Worm (Caenorhabditis elegans) whole organism, midembryonic: ENCODE results near the gene clc-12.

Source experiments
- T22C8.4 ChIP-seq: fragments of 200-800 bp; sonication (Bioruptor generic); IDR thresholded peaks from 2 replicates; pipeline ENCODE4 v1.3.6; 2022; ENCODE audit warnings: missing genetic modification characterization, missing compliant biosample characterization
- cog-1 ChIP-seq: sonication (generic microtip); optimal IDR thresholded peaks from 2 replicates; lab custom pipeline; 2016; ENCODE audit warnings: missing genetic modification characterization, missing compliant biosample characterization
- flt-1 ChIP-seq: fragments of 200-800 bp; sonication (Bioruptor generic); IDR thresholded peaks from 2 replicates; pipeline ENCODE4 v1.3.6; 2022; ENCODE audit warnings: missing genetic modification characterization, missing compliant biosample characterization
- klf-2 ChIP-seq: fragments of 200-800 bp; sonication (Bioruptor generic); conservative IDR thresholded peaks from 2 replicates; pipeline ENCODE4 v1.3.6; 2022; ENCODE audit warnings: missing genetic modification reagents, missing genetic modification characterization, missing compliant biosample characterization
- med-1 ChIP-seq: sonication (generic microtip); optimal IDR thresholded peaks from 2 replicates; lab custom pipeline; 2017; ENCODE audit warnings: missing genetic modification characterization, mild to moderate bottlenecking, missing compliant biosample characterization, antibody characterized with exemption, missing genetic modification reagents; ENCODE audit not compliant: insufficient read depth
- ref-1 ChIP-seq: fragments of 200-800 bp; sonication (Bioruptor generic); conservative IDR thresholded peaks from 2 replicates; pipeline ENCODE4 v1.3.6; 2022; ENCODE audit warnings: missing genetic modification reagents, missing genetic modification characterization, missing compliant biosample characterization
- tab-1 ChIP-seq: fragments of 200-800 bp; sonication (Bioruptor generic); IDR thresholded peaks from 2 replicates; pipeline ENCODE4 v1.3.6; 2022; ENCODE audit warnings: missing genetic modification characterization, missing compliant biosample characterization
- ztf-23 ChIP-seq: fragments of 200-800 bp; sonication (Bioruptor generic); IDR thresholded peaks from 2 replicates; pipeline ENCODE4 v1.3.6; 2022; ENCODE audit warnings: missing genetic modification reagents, missing genetic modification characterization, missing compliant biosample characterization
- ztf-29 ChIP-seq: fragments of 200-800 bp; sonication (Bioruptor generic); IDR thresholded peaks from 2 replicates; pipeline ENCODE4 v1.3.6; 2022; ENCODE audit warnings: missing genetic modification reagents, missing genetic modification characterization, missing compliant biosample characterization

clc-12 gene

DNA sequence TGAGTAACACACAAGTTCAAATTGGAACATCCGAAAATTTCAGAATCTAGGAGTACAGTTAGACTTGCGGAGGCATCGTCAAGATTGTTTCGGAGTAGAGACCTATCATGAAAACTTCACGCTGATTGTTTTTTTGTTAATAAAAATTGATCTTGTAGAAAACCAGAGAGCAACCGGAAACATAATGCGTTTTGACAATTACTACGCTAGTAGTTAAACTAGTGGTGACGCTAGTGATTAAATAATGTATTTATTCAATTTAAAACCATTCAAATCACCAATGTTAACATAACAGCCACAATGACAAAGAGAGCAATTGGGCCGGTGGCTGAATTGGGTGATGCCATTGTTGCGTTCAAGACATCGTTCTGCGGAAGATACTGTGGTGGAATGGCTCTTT is 10.5 kb upstream of the clc-12 start, which contains the start of gene F49H6.17:
F49H6.17 (plus strand) TSS at position 301 of the 400 bp plus-strand sequence.
- TF ChIP-seq T22C8.4 (GFP tag; lab: Robert Waterston, UW): no peak
- no peak for TF ChIP-seq tab-1
- no peak for TF ChIP-seq flt-1 (GFP tag; lab: Robert Waterston, UW)
- no peak for TF ChIP-seq ztf-23 (GFP tag; lab: Robert Waterston, UW)
- no peak for TF ChIP-seq cog-1 (tag; lab: Kevin White, UChicago)
- no peak for TF ChIP-seq ref-1 (GFP tag; lab: Robert Waterston, UW)
- no peak for TF ChIP-seq ztf-29
- TF ChIP-seq med-1 (GFP tag; lab: Kevin White, UChicago): no peak
- no peak for TF ChIP-seq klf-2

DNA sequence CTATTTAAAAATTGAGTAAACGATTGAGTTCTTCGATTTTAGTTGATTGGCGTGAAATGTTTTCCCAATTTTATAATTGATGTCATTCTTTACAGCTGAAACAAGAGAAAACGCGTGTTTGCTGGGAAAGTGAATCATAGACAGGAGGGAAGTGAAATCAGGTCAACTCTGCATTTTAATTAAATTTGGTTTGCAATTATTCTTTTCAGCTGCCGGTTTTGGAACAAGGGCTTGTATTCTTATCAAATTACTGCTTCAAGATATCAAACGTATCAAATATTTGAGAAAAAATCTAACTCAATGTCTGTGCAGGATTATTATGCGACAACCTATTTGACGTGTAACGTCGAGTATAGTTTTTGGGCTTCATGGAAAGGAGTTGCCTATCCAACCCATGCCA is 7.6 kb upstream of the clc-12 start, which contains the start of gene srh-97:
srh-97 (plus strand) TSS at position 301 of the 400 bp plus-strand sequence.
- no peak for TF ChIP-seq T22C8.4 (GFP tag; lab: Robert Waterston, UW)
- TF ChIP-seq ztf-29: no peak
- TF ChIP-seq klf-2: no peak

DNA sequence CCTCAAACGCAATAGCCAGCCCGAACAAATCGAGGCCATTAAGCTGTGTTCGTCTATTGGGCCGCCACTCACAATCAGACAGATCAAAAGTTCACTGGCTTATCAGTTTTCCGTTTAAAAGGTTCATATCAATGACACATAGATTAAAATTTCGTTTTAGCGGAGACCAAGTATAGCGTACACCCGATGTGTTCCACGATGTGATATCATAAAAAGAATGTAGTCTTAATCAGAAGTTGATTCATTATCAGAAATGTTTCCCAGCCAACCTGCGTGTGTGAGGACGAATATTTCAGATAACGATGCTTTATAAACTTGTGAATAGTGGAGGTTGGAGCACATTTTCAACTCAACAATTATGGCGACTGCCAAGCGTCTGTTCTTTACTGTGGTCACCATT is 4.9 kb upstream of the clc-12 start, which contains the start of gene clc-13:
clc-13 (plus strand) TSS at position 359 of the 400 bp plus-strand sequence.
- TF ChIP-seq T22C8.4 (GFP tag; lab: Robert Waterston, UW): no peak
- no peak for TF ChIP-seq ref-1 (GFP tag; lab: Robert Waterston, UW)
- no peak for TF ChIP-seq tab-1
- TF ChIP-seq flt-1 (GFP tag; lab: Robert Waterston, UW): no peak
- no peak for TF ChIP-seq med-1 (GFP tag; lab: Kevin White, UChicago)
- no peak for TF ChIP-seq ztf-23 (GFP tag; lab: Robert Waterston, UW)
- TF ChIP-seq klf-2: no peak
- TF ChIP-seq ztf-29: no peak
- TF ChIP-seq cog-1 (tag; lab: Kevin White, UChicago): no peak

DNA sequence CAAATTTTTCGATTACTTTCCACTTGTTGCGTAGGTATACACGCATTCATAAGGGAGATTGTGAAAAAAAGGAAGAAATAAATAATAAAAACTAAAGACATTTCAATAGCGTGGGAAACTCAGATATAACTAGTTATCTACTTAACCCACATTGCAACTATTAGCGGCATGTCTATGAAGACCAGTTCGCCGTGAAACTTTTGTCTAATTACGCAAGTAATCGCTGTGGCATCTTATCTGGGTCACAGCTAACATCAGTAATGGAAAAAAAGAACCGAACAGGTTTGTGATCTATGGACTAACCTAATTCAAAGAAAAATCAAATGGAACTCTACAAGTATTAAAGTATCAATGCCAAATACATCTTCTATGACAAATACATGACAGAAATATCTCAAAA is 4.0 kb upstream of the clc-12 start, which contains the start of gene clec-241:
clec-241 (minus strand) TSS at position 101 of the 400 bp plus-strand sequence.
- TF ChIP-seq tab-1: no peak
- TF ChIP-seq T22C8.4 (GFP tag; lab: Robert Waterston, UW): no peak
- no peak for TF ChIP-seq ref-1 (GFP tag; lab: Robert Waterston, UW)
- TF ChIP-seq klf-2: no peak
- no peak for TF ChIP-seq cog-1 (tag; lab: Kevin White, UChicago)
- no peak for TF ChIP-seq flt-1 (GFP tag; lab: Robert Waterston, UW)
- TF ChIP-seq ztf-29: no peak
- no peak for TF ChIP-seq ztf-23 (GFP tag; lab: Robert Waterston, UW)
- TF ChIP-seq med-1 (GFP tag; lab: Kevin White, UChicago): no peak

DNA sequence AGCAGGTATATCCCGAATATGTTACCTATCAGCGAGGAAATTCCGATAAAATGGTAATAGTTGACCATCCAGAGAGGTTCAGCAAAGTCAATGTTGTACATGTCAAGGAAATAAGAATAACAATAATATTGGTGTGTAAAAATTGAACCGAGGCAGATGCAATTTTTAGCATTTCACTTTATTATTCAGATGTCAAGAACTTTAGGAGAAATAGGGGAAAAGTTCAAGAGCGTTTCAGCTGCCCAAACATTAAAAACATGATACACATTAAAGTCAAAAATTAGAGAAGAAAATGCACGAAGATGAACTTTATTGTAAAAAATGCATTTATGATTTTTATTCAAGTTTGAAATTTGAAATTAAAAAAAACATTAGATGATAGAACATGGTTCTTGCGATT is 886 bp downstream of the clc-12 start, which contains the start of gene sri-69:
sri-69 (minus strand) TSS at position 101 of the 400 bp plus-strand sequence.
- TF ChIP-seq klf-2 (no peak), med-1 (GFP tag; lab: Kevin White, UChicago) (no peak), ztf-29 (no peak), tab-1 (no peak), T22C8.4 (GFP tag; lab: Robert Waterston, UW) (no peak), cog-1 (tag; lab: Kevin White, UChicago) (no peak), flt-1 (GFP tag; lab: Robert Waterston, UW) (no peak)

DNA sequence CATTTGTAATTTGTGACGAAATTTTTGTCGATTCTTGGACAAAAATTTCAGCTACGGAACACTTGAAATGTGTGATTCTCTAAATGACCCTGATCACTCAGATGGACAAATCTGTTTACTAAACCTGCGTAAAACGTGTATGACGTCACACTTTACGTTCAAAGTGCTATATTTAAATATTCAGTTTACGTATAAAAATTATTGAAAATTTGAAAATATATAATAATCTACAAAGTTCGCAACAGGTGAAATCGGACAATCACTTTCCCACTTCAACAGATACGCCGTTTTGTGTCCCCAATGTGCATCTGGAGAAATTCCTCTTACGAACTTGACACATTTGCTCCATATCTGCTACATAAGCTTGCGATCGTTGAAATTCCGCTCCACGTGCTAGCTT is 4.0 kb downstream of the clc-12 start, which contains the start of gene srh-131:
srh-131 (plus strand) TSS at position 301 of the 400 bp plus-strand sequence.
- TF ChIP-seq ztf-29 (no peak), tab-1 (no peak), T22C8.4 (GFP tag; lab: Robert Waterston, UW) (no peak), med-1 (GFP tag; lab: Kevin White, UChicago) (no peak), ref-1 (GFP tag; lab: Robert Waterston, UW) (no peak), klf-2 (no peak), ztf-23 (GFP tag; lab: Robert Waterston, UW) (no peak), flt-1 (GFP tag; lab: Robert Waterston, UW) (no peak), cog-1 (tag; lab: Kevin White, UChicago) (no peak)

DNA sequence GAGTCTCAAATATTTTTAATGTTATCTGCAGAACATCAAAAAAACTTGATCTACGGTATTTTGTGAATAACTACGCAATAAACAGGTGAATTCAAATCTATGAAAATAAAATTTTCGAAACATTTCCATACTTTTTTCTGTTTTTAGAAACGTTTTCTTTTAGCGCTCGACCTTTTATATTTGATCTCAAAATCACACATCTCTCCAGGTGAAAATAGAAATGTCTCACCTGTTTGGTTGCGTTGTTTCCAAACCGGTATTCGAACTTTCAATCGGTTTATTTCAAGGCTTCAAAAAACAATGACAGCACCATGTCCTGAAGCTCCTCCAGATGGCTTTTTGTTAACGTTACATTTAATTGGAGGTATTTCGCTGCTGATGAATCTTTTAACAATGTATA is 8.0 kb downstream of the clc-12 start, which contains the start of gene sri-9:
sri-9 (plus strand) TSS at position 301 of the 400 bp plus-strand sequence.
- no peak for TF ChIP-seq cog-1 (tag; lab: Kevin White, UChicago)
- no peak for TF ChIP-seq flt-1 (GFP tag; lab: Robert Waterston, UW)
- TF ChIP-seq med-1 (GFP tag; lab: Kevin White, UChicago): no peak
- no peak for TF ChIP-seq tab-1
- TF ChIP-seq ztf-29: no peak
- no peak for TF ChIP-seq ztf-23 (GFP tag; lab: Robert Waterston, UW)
- TF ChIP-seq klf-2: no peak
- no peak for TF ChIP-seq T22C8.4 (GFP tag; lab: Robert Waterston, UW)
- no peak for TF ChIP-seq ref-1 (GFP tag; lab: Robert Waterston, UW)

DNA sequence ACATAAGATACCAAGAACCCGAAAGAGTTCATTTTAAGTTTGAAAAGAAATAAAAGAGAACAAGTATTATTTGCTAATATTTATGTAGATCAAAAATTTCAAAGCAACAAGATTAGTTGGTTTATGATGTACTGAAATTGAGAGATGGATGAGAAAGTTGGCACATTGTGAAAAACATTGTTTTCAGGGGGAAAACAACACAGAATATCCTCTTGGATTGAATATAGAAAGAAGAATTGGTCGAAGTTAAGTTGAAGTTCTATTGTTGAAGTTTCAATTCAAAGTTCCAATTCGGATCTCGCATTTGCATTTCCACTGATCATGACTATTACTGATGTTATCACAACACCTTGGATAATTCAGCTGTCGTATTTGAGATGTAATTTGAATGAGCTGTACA is 8.6 kb downstream of the clc-12 start:
- TF ChIP-seq cog-1 (tag; lab: Kevin White, UChicago) (no peak), med-1 (GFP tag; lab: Kevin White, UChicago) (no peak), klf-2 (no peak), tab-1 (no peak), ref-1 (GFP tag; lab: Robert Waterston, UW) (no peak), T22C8.4 (GFP tag; lab: Robert Waterston, UW) (no peak), ztf-23 (GFP tag; lab: Robert Waterston, UW) (no peak), ztf-29 (no peak), flt-1 (GFP tag; lab: Robert Waterston, UW) (no peak)

DNA sequence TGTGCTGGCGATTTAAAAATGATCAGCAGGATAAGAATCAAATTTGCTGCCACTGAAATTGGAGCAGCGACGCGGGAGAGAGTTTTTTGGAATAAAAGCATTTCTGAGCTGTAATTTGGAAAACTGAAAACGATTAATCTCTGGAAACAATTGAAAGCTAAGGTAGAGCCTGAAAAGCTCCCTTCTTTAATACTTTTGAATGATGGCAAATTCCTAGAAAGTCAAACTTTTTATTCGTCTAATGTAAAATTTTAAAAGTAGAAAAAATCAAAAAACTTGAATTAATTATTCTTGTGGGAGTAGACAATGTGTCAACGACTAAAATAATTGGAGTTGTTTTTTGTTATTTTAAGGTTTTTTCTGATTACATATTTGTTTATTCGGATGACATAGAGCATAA is 9.0 kb downstream of the clc-12 start, which contains the start of gene str-217:
str-217 (minus strand) TSS at position 101 of the 400 bp plus-strand sequence.
- no peak for TF ChIP-seq med-1 (GFP tag; lab: Kevin White, UChicago)
- TF ChIP-seq klf-2: no peak
- TF ChIP-seq ztf-29: no peak
- no peak for TF ChIP-seq ref-1 (GFP tag; lab: Robert Waterston, UW)
- no peak for TF ChIP-seq T22C8.4 (GFP tag; lab: Robert Waterston, UW)
- TF ChIP-seq flt-1 (GFP tag; lab: Robert Waterston, UW): no peak
- no peak for TF ChIP-seq ztf-23 (GFP tag; lab: Robert Waterston, UW)
- no peak for TF ChIP-seq cog-1 (tag; lab: Kevin White, UChicago)
- no peak for TF ChIP-seq tab-1
